Worm (Caenorhabditis elegans) whole organism, L1 larva: ENCODE measurements around the gene srh-136.

Experiments
- C16A3.4 ChIP-seq: fragments of 150-350 bp; optimal IDR thresholded peaks from 2 replicates; lab custom pipeline; 2014; ENCODE audit warnings: missing biosample characterization, missing genetic modification characterization
- C34B4.2 ChIP-seq: sonication (generic microtip); optimal IDR thresholded peaks from 2 replicates; lab custom pipeline; 2017; ENCODE audit warnings: mild to moderate bottlenecking, missing genetic modification characterization, missing compliant biosample characterization
- F16B12.6 ChIP-seq: fragments of 150-350 bp; optimal IDR thresholded peaks from 2 replicates; lab custom pipeline; 2014; ENCODE audit warnings: missing biosample characterization, missing genetic modification characterization
- Y116A8C.19 ChIP-seq: sonication (generic microtip); optimal IDR thresholded peaks from 2 replicates; lab custom pipeline; 2016; ENCODE audit warnings: missing compliant biosample characterization, missing genetic modification characterization, borderline replicate concordance
- alr-1 ChIP-seq: fragments of 200-800 bp; sonication (Bioruptor generic); optimal IDR thresholded peaks from 2 replicates; lab custom pipeline; 2018; ENCODE audit warnings: borderline replicate concordance, mild to moderate bottlenecking, missing genetic modification characterization, missing compliant biosample characterization
- aly-2 ChIP-seq: fragments of 150-350 bp; optimal IDR thresholded peaks from 2 replicates; lab custom pipeline; 2014; ENCODE audit warnings: missing biosample characterization, missing genetic modification characterization
- ama-1 ChIP-seq: fragments of 150-350 bp; optimal IDR thresholded peaks from 2 replicates; lab custom pipeline; 2014
- blmp-1 ChIP-seq: fragments of 150-350 bp; optimal IDR thresholded peaks from 2 replicates; lab custom pipeline; 2014; ENCODE audit warnings: missing biosample characterization, missing genetic modification characterization
- ceh-8 ChIP-seq: fragments of 200-800 bp; sonication (Bioruptor generic); optimal IDR thresholded peaks from 2 replicates; lab custom pipeline; 2018; ENCODE audit warnings: mild to moderate bottlenecking, missing genetic modification characterization, moderate library complexity, missing compliant biosample characterization
- ceh-90 ChIP-seq: sonication (generic microtip); optimal IDR thresholded peaks from 2 replicates; lab custom pipeline; 2016; ENCODE audit warnings: missing genetic modification characterization, missing compliant biosample characterization
- dpl-1 ChIP-seq, 3 experiments: fragments of 150-350 bp in 2 of 3; sonication (generic microtip) in 1 of 3; optimal IDR thresholded peaks; 2 replicates each; lab custom pipeline; 2014 to 2017; ENCODE audit warnings: missing biosample characterization in 3 of 3, missing genetic modification characterization in 3 of 3, missing genetic modification reagents in 3 of 3
- dsc-1 ChIP-seq: sonication (generic microtip); optimal IDR thresholded peaks from 2 replicates; lab custom pipeline; 2016; ENCODE audit warnings: mild to moderate bottlenecking, missing genetic modification characterization, missing compliant biosample characterization
- efl-3 ChIP-seq: fragments of 200-800 bp; sonication (Bioruptor generic); optimal IDR thresholded peaks from 2 replicates; lab custom pipeline; 2018; ENCODE audit warnings: mild to moderate bottlenecking, missing genetic modification characterization, missing compliant biosample characterization
- egl-13 ChIP-seq: sonication (generic microtip); optimal IDR thresholded peaks from 2 replicates; lab custom pipeline; 2016; ENCODE audit warnings: missing genotype, missing genetic modification reagents, missing genetic modification characterization, missing compliant biosample characterization
- egl-27 ChIP-seq, 2 experiments: fragments of 150-350 bp in 1 of 2; sonication (generic microtip); optimal IDR thresholded peaks; 3 replicates each; lab custom pipeline; 2017 to 2018; ENCODE audit warnings: missing biosample characterization in 2 of 2, missing genetic modification characterization in 2 of 2, missing genetic modification reagents in 2 of 2
- elt-2 ChIP-seq: sonication (generic microtip); optimal IDR thresholded peaks from 2 replicates; lab custom pipeline; 2016; ENCODE audit warnings: missing genetic modification characterization, mild to moderate bottlenecking, inconsistent platforms, missing compliant biosample characterization, missing genetic modification reagents
- elt-3 ChIP-seq, 6 experiments: fragments of 150-350 bp in 1 of 6; sonication (generic microtip); optimal IDR thresholded peaks; 2 replicates each; lab custom pipeline; 2017 to 2018; ENCODE audit warnings: missing biosample characterization in 6 of 6, missing genetic modification characterization in 6 of 6, inconsistent platforms in 1 of 6
- fkh-10 ChIP-seq: sonication (generic microtip); optimal IDR thresholded peaks from 2 replicates; lab custom pipeline; 2017; ENCODE audit warnings: missing biosample characterization, missing genetic modification reagents, missing genetic modification characterization
- fkh-4 ChIP-seq: sonication (generic microtip); optimal IDR thresholded peaks from 2 replicates; lab custom pipeline; 2016; ENCODE audit warnings: missing compliant biosample characterization, missing genetic modification characterization, borderline replicate concordance
- fos-1 ChIP-seq: fragments of 150-350 bp; optimal IDR thresholded peaks from 2 replicates; lab custom pipeline; 2014; ENCODE audit warnings: missing biosample characterization, missing genetic modification characterization
- grh-1 ChIP-seq: fragments of 200-800 bp; sonication (Bioruptor generic); IDR thresholded peaks from 2 replicates; pipeline ENCODE4 v1.3.6; 2022; ENCODE audit warnings: missing genetic modification reagents, missing genetic modification characterization, missing compliant biosample characterization
- hlh-17 ChIP-seq: fragments of 200-800 bp; sonication (Bioruptor generic); optimal IDR thresholded peaks from 2 replicates; lab custom pipeline; 2018; ENCODE audit warnings: missing genetic modification characterization, mild to moderate bottlenecking, missing compliant biosample characterization, moderate library complexity, borderline replicate concordance
- hpl-2 ChIP-seq: fragments of 150-350 bp; optimal IDR thresholded peaks from 2 replicates; lab custom pipeline; 2014; ENCODE audit warnings: missing biosample characterization, missing genetic modification reagents, missing genetic modification characterization
- irx-1 ChIP-seq: sonication (generic microtip); optimal IDR thresholded peaks from 2 replicates; lab custom pipeline; 2016; ENCODE audit warnings: missing genetic modification characterization, missing compliant biosample characterization
- lin-13 ChIP-seq: fragments of 150-350 bp; optimal IDR thresholded peaks from 2 replicates; lab custom pipeline; 2014; ENCODE audit warnings: missing biosample characterization, missing genetic modification reagents, missing genetic modification characterization
- lin-15B ChIP-seq: fragments of 150-350 bp; sonication (generic microtip); optimal IDR thresholded peaks from 3 replicates; lab custom pipeline; 2014; ENCODE audit warnings: missing biosample characterization, missing genetic modification characterization
- lin-35 ChIP-seq, 2 experiments: fragments of 150-350 bp; optimal IDR thresholded peaks; 2 replicates each; lab custom pipeline; 2014; ENCODE audit warnings: missing biosample characterization in 2 of 2, missing genetic modification characterization in 2 of 2, missing genetic modification reagents in 2 of 2
- lin-39 ChIP-seq: fragments of 150-350 bp; optimal IDR thresholded peaks from 2 replicates; lab custom pipeline; 2014; ENCODE audit warnings: missing biosample characterization, missing genetic modification reagents, missing genetic modification characterization
- lir-3 ChIP-seq: sonication (generic microtip); optimal IDR thresholded peaks from 2 replicates; lab custom pipeline; 2016; ENCODE audit warnings: mild to moderate bottlenecking, missing genetic modification characterization, moderate library complexity, missing compliant biosample characterization; ENCODE audit not compliant: poor library complexity
- lsy-2 ChIP-seq, 2 experiments: fragments of 150-350 bp; optimal IDR thresholded peaks; 2 replicates each; lab custom pipeline; 2014; ENCODE audit warnings: missing biosample characterization in 2 of 2, missing genetic modification characterization in 2 of 2
- mdl-1 ChIP-seq, 2 experiments: fragments of 150-350 bp; optimal IDR thresholded peaks; 2 replicates each; lab custom pipeline; 2014 to 2017; ENCODE audit warnings: missing biosample characterization in 2 of 2, missing genetic modification characterization in 2 of 2, inconsistent platforms in 1 of 2
- mef-2 ChIP-seq: fragments of 150-350 bp; optimal IDR thresholded peaks from 2 replicates; lab custom pipeline; 2014; ENCODE audit warnings: missing biosample characterization, missing genetic modification characterization
- mep-1 ChIP-seq: fragments of 150-350 bp; optimal IDR thresholded peaks from 2 replicates; lab custom pipeline; 2014; ENCODE audit warnings: missing biosample characterization, missing genetic modification characterization
- nhr-20 ChIP-seq: sonication (generic microtip); optimal IDR thresholded peaks from 2 replicates; lab custom pipeline; 2016; ENCODE audit warnings: mild to moderate bottlenecking, missing genetic modification characterization, missing compliant biosample characterization
- nhr-71 ChIP-seq: sonication (generic microtip); optimal IDR thresholded peaks from 2 replicates; lab custom pipeline; 2016; ENCODE audit warnings: mild to moderate bottlenecking, missing genetic modification characterization, moderate library complexity, missing compliant biosample characterization
- nhr-77 ChIP-seq: fragments of 150-350 bp; optimal IDR thresholded peaks from 2 replicates; lab custom pipeline; 2014; ENCODE audit warnings: missing biosample characterization, missing genetic modification characterization
- nhr-90 ChIP-seq: sonication (generic microtip); optimal IDR thresholded peaks from 2 replicates; lab custom pipeline; 2016; ENCODE audit warnings: mild to moderate bottlenecking, missing genetic modification characterization, missing compliant biosample characterization; ENCODE audit not compliant: poor library complexity
- pax-3 ChIP-seq: fragments of 200-800 bp; sonication (Bioruptor generic); optimal IDR thresholded peaks from 2 replicates; lab custom pipeline; 2018; ENCODE audit warnings: mild to moderate bottlenecking, missing genetic modification characterization, moderate library complexity, missing compliant biosample characterization
- pqm-1 ChIP-seq: sonication (generic microtip); optimal IDR thresholded peaks from 3 replicates; lab custom pipeline; 2017; ENCODE audit warnings: missing biosample characterization, missing genetic modification characterization
- snpc-4 ChIP-seq: fragments of 150-350 bp; optimal IDR thresholded peaks from 2 replicates; lab custom pipeline; 2014; ENCODE audit warnings: missing biosample characterization, missing genetic modification characterization
- snu-23 ChIP-seq: sonication (generic microtip); optimal IDR thresholded peaks from 2 replicates; lab custom pipeline; 2016; ENCODE audit warnings: missing genetic modification characterization, missing compliant biosample characterization
- swsn-7 ChIP-seq: sonication (generic microtip); optimal IDR thresholded peaks from 2 replicates; lab custom pipeline; 2016; ENCODE audit warnings: missing genetic modification characterization, missing compliant biosample characterization
- tbx-2 ChIP-seq: sonication (generic microtip); optimal IDR thresholded peaks from 2 replicates; lab custom pipeline; 2016; ENCODE audit warnings: missing genetic modification characterization, missing compliant biosample characterization
- unc-130 ChIP-seq: fragments of 150-350 bp; optimal IDR thresholded peaks from 2 replicates; lab custom pipeline; 2017; ENCODE audit warnings: missing biosample characterization, missing genetic modification characterization, inconsistent platforms
- unc-30 ChIP-seq: sonication (generic microtip); optimal IDR thresholded peaks from 2 replicates; lab custom pipeline; 2017; ENCODE audit warnings: missing biosample characterization, missing genetic modification characterization
- vab-15 ChIP-seq: sonication (generic microtip); optimal IDR thresholded peaks from 2 replicates; lab custom pipeline; 2017; ENCODE audit warnings: missing genotype, mild to moderate bottlenecking, missing genetic modification characterization, missing compliant biosample characterization
- xbp-1 ChIP-seq: sonication (generic microtip); optimal IDR thresholded peaks from 2 replicates; lab custom pipeline; 2016; ENCODE audit warnings: missing genetic modification characterization, missing compliant biosample characterization
- zag-1 ChIP-seq: fragments of 150-350 bp; optimal IDR thresholded peaks from 2 replicates; lab custom pipeline; 2014; ENCODE audit warnings: missing biosample characterization, missing genetic modification characterization
- zip-4 ChIP-seq: fragments of 200-800 bp; sonication (Bioruptor generic); optimal IDR thresholded peaks from 2 replicates; lab custom pipeline; 2018; ENCODE audit warnings: mild to moderate bottlenecking, missing genetic modification characterization, moderate library complexity, missing compliant biosample characterization
- ztf-11 ChIP-seq, 2 experiments: sonication (generic microtip); optimal IDR thresholded peaks; 2 replicates each; lab custom pipeline; 2016 to 2017; ENCODE audit warnings: missing genetic modification characterization in 2 of 2, missing biosample characterization in 1 of 2, missing compliant biosample characterization in 1 of 2
- ztf-4 ChIP-seq: fragments of 150-350 bp; optimal IDR thresholded peaks from 2 replicates; lab custom pipeline; 2014; ENCODE audit warnings: missing biosample characterization, missing genetic modification characterization

Gene srh-136

ce11 chrV:16537908-16538446 is 40.6 kb upstream of the srh-136 start, which contains the start of gene Y32B12B.2 (continued):
- TF ChIP-seq ztf-11 (tag; optimal IDR thresholded peaks at IDR 0.05; lab: Kevin White, UChicago) (peak in 1 of 2 experiments; percentile 31), vab-15 (tag; lab: Kevin White, UChicago) (no peak), ceh-8 (GFP tag; lab: Kevin White, UChicago) (no peak), Y116A8C.19 (tag; lab: Kevin White, UChicago) (no peak), pax-3 (peak; percentile 49), nhr-90 (peak; percentile 62), ceh-90 (tag; lab: Kevin White, UChicago) (peak; percentile 66), mep-1 (tag; lab: Kevin White, UChicago) (no peak), lsy-2 (tag; optimal IDR thresholded peaks at IDR 0.05; lab: Kevin White, UChicago) (peak; percentile 96 to 98), blmp-1 (tag; lab: Kevin White, UChicago) (no peak), C34B4.2 (no peak), ztf-4 (tag; lab: Kevin White, UChicago) (no peak), grh-1 (GFP tag; lab: Robert Waterston, UW) (0 out of 2 replicates have a peak, but pooled peaks have one; percentile 49), xbp-1 (tag; lab: Kevin White, UChicago) (peak; percentile 47), mdl-1 (tag; optimal IDR thresholded peaks at IDR 0.05; lab: Kevin White, UChicago) (peak in 1 of 2 experiments; percentile 20), C16A3.4 (tag; lab: Kevin White, UChicago) (peak; percentile 46), lir-3 (tag; lab: Kevin White, UChicago) (no peak), nhr-77 (tag; lab: Kevin White, UChicago) (no peak), elt-2 (peak; percentile 38), snu-23 (peak; percentile 68), unc-130 (tag; lab: Kevin White, UChicago) (peak; percentile 8), mef-2 (no peak), pqm-1 (tag; lab: Kevin White, UChicago) (no peak), lin-15B (peak; percentile 44), aly-2 (tag; lab: Kevin White, UChicago) (no peak), unc-30 (no peak), irx-1 (tag; lab: Kevin White, UChicago) (peak; percentile 47), efl-3 (GFP tag; lab: Kevin White, UChicago) (no peak), egl-13 (tag; lab: Kevin White, UChicago) (peak; percentile 65), nhr-20 (peak; percentile 64), lin-39 (tag; lab: Kevin White, UChicago) (peak; percentile 38), dsc-1 (tag; lab: Kevin White, UChicago) (peak; percentile 58), lin-13 (GFP tag; lab: Kevin White, UChicago) (peak; percentile 3), F16B12.6 (tag; lab: Kevin White, UChicago) (peak; percentile 88), fos-1 (tag; lab: Kevin White, UChicago) (no peak), fkh-4 (tag; lab: Kevin White, UChicago) (peak; percentile 38), alr-1 (tag; lab: Kevin White, UChicago) (no peak), dpl-1 (GFP tag; optimal IDR thresholded peaks at IDR 0.05; lab: Kevin White, UChicago) (peak; percentile 77 to 87 (median 84)), tbx-2 (peak; percentile 65), fkh-10 (GFP tag; lab: Kevin White, UChicago) (no peak), swsn-7 (peak; percentile 51), elt-3 (tag; optimal IDR thresholded peaks at IDR 0.05; lab: Kevin White, UChicago) (peak in 1 of 6 experiments; percentile 4), ama-1 (lab: Kevin White, UChicago) (no peak), nhr-71 (tag; lab: Kevin White, UChicago) (peak; percentile 77), hlh-17 (no peak), egl-27 (tag; optimal IDR thresholded peaks at IDR 0.05; lab: Kevin White, UChicago) (no peak), snpc-4 (tag; lab: Kevin White, UChicago) (peak; percentile 63), zip-4 (GFP tag; lab: Kevin White, UChicago) (peak; percentile 7), zag-1 (tag; lab: Kevin White, UChicago) (no peak), lin-35 (GFP tag; optimal IDR thresholded peaks at IDR 0.05; lab: Kevin White, UChicago) (peak; percentile 73 to 89), hpl-2 (GFP tag; lab: Kevin White, UChicago) (no peak)
